Worm (Caenorhabditis elegans) whole organism, mixed stage, embryonic: Measurements from ENCODE around the gene T26E4.9.
"Not testable (repeated sequence)": the region's sequence is repeated elsewhere in the genome, so short reads cannot be mapped to it uniquely, and the experiment has no call there.

ENCODE experiments used
- ces-1 ChIP-seq: fragments of 150-350 bp; optimal IDR thresholded peaks from 2 replicates; lab custom pipeline; 2014; ENCODE audit warnings: missing biosample characterization, missing genetic modification reagents, missing genetic modification characterization
- drap-1 ChIP-seq: fragments of 200-800 bp; sonication (Bioruptor generic); optimal IDR thresholded peaks from 3 replicates; lab custom pipeline; 2018; ENCODE audit warnings: mild to moderate bottlenecking, missing genetic modification characterization, missing compliant biosample characterization
- flh-1 ChIP-seq: fragments of 200-800 bp; sonication (Bioruptor generic); optimal IDR thresholded peaks from 2 replicates; lab custom pipeline; 2018; ENCODE audit warnings: mild to moderate bottlenecking, missing genetic modification characterization, moderate library complexity, missing compliant biosample characterization
- lin-13 ChIP-seq: fragments of 150-350 bp; optimal IDR thresholded peaks from 2 replicates; lab custom pipeline; 2014; ENCODE audit warnings: missing biosample characterization, missing genetic modification characterization
- mep-1 ChIP-seq: fragments of 150-350 bp; optimal IDR thresholded peaks from 2 replicates; lab custom pipeline; 2017; ENCODE audit warnings: missing biosample characterization, missing genetic modification reagents, missing genetic modification characterization, inconsistent platforms
- mls-2 ChIP-seq: sonication (generic microtip); optimal IDR thresholded peaks from 2 replicates; lab custom pipeline; 2016; ENCODE audit warnings: mild to moderate bottlenecking, missing genetic modification characterization, moderate library complexity, missing compliant biosample characterization
- nhr-12 ChIP-seq: fragments of 150-350 bp; optimal IDR thresholded peaks from 2 replicates; lab custom pipeline; 2014; ENCODE audit warnings: missing biosample characterization, missing genetic modification characterization
- nhr-237 ChIP-seq: fragments of 150-350 bp; optimal IDR thresholded peaks from 2 replicates; lab custom pipeline; 2014; ENCODE audit warnings: missing biosample characterization, missing genetic modification characterization
- nhr-28 ChIP-seq: fragments of 150-350 bp; optimal IDR thresholded peaks from 2 replicates; lab custom pipeline; 2014; ENCODE audit warnings: missing biosample characterization, missing genetic modification characterization
- nhr-76 ChIP-seq: sonication (generic microtip); optimal IDR thresholded peaks from 2 replicates; lab custom pipeline; 2017; ENCODE audit warnings: missing biosample characterization, missing genetic modification characterization
- unc-39 ChIP-seq: fragments of 150-350 bp; optimal IDR thresholded peaks from 2 replicates; lab custom pipeline; 2014; ENCODE audit warnings: missing biosample characterization, missing genetic modification characterization
- unc-62 ChIP-seq: fragments of 150-350 bp; optimal IDR thresholded peaks from 2 replicates; lab custom pipeline; 2014; ENCODE audit warnings: missing biosample characterization, missing genetic modification reagents, missing genetic modification characterization
- ztf-11 ChIP-seq: fragments of 150-350 bp; optimal IDR thresholded peaks from 2 replicates; lab custom pipeline; 2014; ENCODE audit warnings: missing biosample characterization, missing genetic modification characterization

DNA sequence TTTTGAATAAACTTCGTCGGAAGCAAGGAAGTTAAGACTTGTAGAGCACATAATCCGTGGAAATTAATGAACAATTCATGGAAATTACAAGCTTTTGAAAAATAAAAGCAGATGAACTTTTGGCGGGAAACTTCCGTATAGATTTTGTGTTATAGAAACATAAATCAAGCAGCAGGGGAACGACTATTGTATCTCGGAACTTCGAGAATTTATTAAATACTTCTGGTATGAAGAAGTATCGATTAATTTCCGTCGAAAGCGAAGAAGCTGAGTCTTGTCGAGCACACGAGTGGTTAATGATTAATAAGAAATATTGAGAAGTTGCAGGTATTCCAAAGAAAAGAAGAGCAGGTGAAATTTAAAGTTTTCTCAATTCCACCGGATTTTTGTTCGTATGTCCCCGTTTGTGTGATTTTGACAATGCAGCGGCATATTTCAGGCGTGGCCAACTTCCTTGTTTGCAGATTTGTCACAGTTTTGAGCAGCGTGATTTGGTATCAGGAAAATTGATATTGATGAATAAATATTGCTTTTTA, 47.8 kb upstream of the T26E4.9 start, which contains the start of gene srh-147:
- TF ChIP-seq drap-1 (GFP tag; lab: Kevin White, UChicago); mls-2 (tag; lab: Kevin White, UChicago); nhr-28; flh-1 (GFP tag; lab: Kevin White, UChicago); unc-62 (GFP tag; lab: Kevin White, UChicago); ces-1 (GFP tag; lab: Kevin White, UChicago); lin-13; nhr-76 (tag; lab: Kevin White, UChicago); ztf-11 (tag; lab: Kevin White, UChicago); nhr-12 (tag; lab: Kevin White, UChicago); mep-1; unc-39; nhr-237: not testable (repeated sequence)
